Worm (Caenorhabditis elegans): ENCODE results near the gene Y55F3AM.11.

Y55F3AM.11 gene

ce11 chrIV:1070383-1070782 lies 26.2 kb upstream of the Y55F3AM.11 start:
- TF ChIP-seq ceh-31 (tag; optimal IDR thresholded peaks at IDR 0.05) (peak; percentile 59), K02D7.2 (tag; optimal IDR thresholded peaks at IDR 0.05) (no peak), odd-2 (tag; optimal IDR thresholded peaks at IDR 0.05) (no peak), C38D4.7 (GFP tag; optimal IDR thresholded peaks at IDR 0.05) (no peak), che-1 (tag; optimal IDR thresholded peaks at IDR 0.05) (no peak), unc-42 (tag; optimal IDR thresholded peaks at IDR 0.05) (peak; percentile 36), dve-1 (tag; optimal IDR thresholded peaks at IDR 0.05) (no peak), pag-3 (tag; optimal IDR thresholded peaks at IDR 0.05; ENCODE audit: borderline replicate concordance) (no peak), pha-2 (tag; optimal IDR thresholded peaks at IDR 0.05) (no peak), nfya-1 (tag; optimal IDR thresholded peaks at IDR 0.05) (peak; percentile 34), elt-2 (tag; optimal IDR thresholded peaks at IDR 0.05) (no peak), C08G9.2 (tag; optimal IDR thresholded peaks at IDR 0.05) (no peak), T23F11.4 (GFP tag; optimal IDR thresholded peaks at IDR 0.05) (no peak), fkh-6 (tag; optimal IDR thresholded peaks at IDR 0.05) (no peak), npax-4 (tag; optimal IDR thresholded peaks at IDR 0.05) (no peak), ref-2 (tag; optimal IDR thresholded peaks at IDR 0.05) (no peak), pha-4 (tag; optimal IDR thresholded peaks at IDR 0.05) (no peak), unc-3 (GFP tag; conservative IDR thresholded peaks at IDR 0.05) (no peak), unc-3 (tag; optimal IDR thresholded peaks at IDR 0.05) (no peak), lin-11 (tag; optimal IDR thresholded peaks at IDR 0.05) (no peak), ceh-24 (tag; optimal IDR thresholded peaks at IDR 0.05) (no peak), nhr-11 (tag; optimal IDR thresholded peaks at IDR 0.05) (no peak), fkh-10 (GFP tag; optimal IDR thresholded peaks at IDR 0.05) (no peak), ets-4 (tag; optimal IDR thresholded peaks at IDR 0.05) (no peak), ama-1 (optimal IDR thresholded peaks at IDR 0.05) (no peak), ceh-22 (tag; optimal IDR thresholded peaks at IDR 0.05) (no peak), Y22D7AL.16 (tag; optimal IDR thresholded peaks at IDR 0.05) (no peak), F13H6.1 (tag; optimal IDR thresholded peaks at IDR 0.05) (peak; percentile 93), hlh-13 (GFP tag; optimal IDR thresholded peaks at IDR 0.05) (no peak), pat-9 (tag; optimal IDR thresholded peaks at IDR 0.05) (no peak), sox-2 (GFP tag; IDR thresholded peaks at IDR 0.05) (no peak), syd-9 (tag; optimal IDR thresholded peaks at IDR 0.05) (no peak), sdc-2 (tag; optimal IDR thresholded peaks at IDR 0.05) (no peak), madf-2 (tag; optimal IDR thresholded peaks at IDR 0.05) (no peak), ceh-2 (tag; optimal IDR thresholded peaks at IDR 0.05) (no peak), rnt-1 (tag; optimal IDR thresholded peaks at IDR 0.05) (no peak), sox-4 (tag; optimal IDR thresholded peaks at IDR 0.05) (no peak), dmd-4 (tag; optimal IDR thresholded peaks at IDR 0.05; ENCODE audit: borderline replicate concordance) (no peak), unc-55 (GFP tag; optimal IDR thresholded peaks at IDR 0.05) (no peak), ahr-1 (tag; optimal IDR thresholded peaks at IDR 0.05) (no peak), ceh-18 (tag; optimal IDR thresholded peaks at IDR 0.05) (peak; percentile 54), ceh-34 (tag; optimal IDR thresholded peaks at IDR 0.05) (no peak), mec-3 (tag; optimal IDR thresholded peaks at IDR 0.05; ENCODE audit: borderline replicate concordance) (no peak), unc-86 (tag; optimal IDR thresholded peaks at IDR 0.05) (no peak), tbx-2 (tag; optimal IDR thresholded peaks at IDR 0.05) (peak; percentile 9), K09A11.1 (tag; optimal IDR thresholded peaks at IDR 0.05; ENCODE audit: insufficient read depth) (no peak), hlh-8 (tag; optimal IDR thresholded peaks at IDR 0.05) (no peak)

Measured in whole organism, late embryonic.